Fruit fly (Drosophila melanogaster): Measurements from ENCODE around the gene drl.

The drl gene

dm6 chr2L:19235648-19236297, 45.6 kb downstream of the drl start:
- no peak for TF ChIP-seq bab1 (GFP tag; optimal IDR thresholded peaks at IDR 0.05)
- TF ChIP-seq CG12768 (GFP tag; optimal IDR thresholded peaks at IDR 0.05) = no peak
- no peak for TF ChIP-seq CG1620 (GFP tag; optimal IDR thresholded peaks at IDR 0.05)

dm6 chr2L:19238669-19239068, 48.5 kb downstream of the drl start:
- TF ChIP-seq toe (GFP tag; optimal IDR thresholded peaks at IDR 0.05) (no peak), CG14711 (tag; optimal IDR thresholded peaks at IDR 0.05) (no peak), CG33017 (tag; optimal IDR thresholded peaks at IDR 0.05) (no peak), Hr96 (GFP tag; optimal IDR thresholded peaks at IDR 0.05) (no peak), Crg-1 (GFP tag; optimal IDR thresholded peaks at IDR 0.05) (no peak), ovo (GFP tag; optimal IDR thresholded peaks at IDR 0.05) (no peak), cnc (optimal IDR thresholded peaks at IDR 0.05) (no peak), CG5204 (GFP tag; optimal IDR thresholded peaks at IDR 0.05) (no peak)

- TF ChIP-seq pad (GFP tag; optimal IDR thresholded peaks at IDR 0.05) = no peak
- no peak for TF ChIP-seq kay (GFP tag; ENCODE audit: borderline replicate concordance)
- TF ChIP-seq CG33017 (tag; optimal IDR thresholded peaks at IDR 0.05) = no peak
- no peak for TF ChIP-seq cic (GFP tag; optimal IDR thresholded peaks at IDR 0.05)
- no peak for TF ChIP-seq cnc (optimal IDR thresholded peaks at IDR 0.05)
- no peak for TF ChIP-seq tj (GFP tag; optimal IDR thresholded peaks at IDR 0.05)
- TF ChIP-seq CG7101 (tag; optimal IDR thresholded peaks at IDR 0.05) = no peak
These were observed 55.6 kb downstream of the drl start for dm6 chr2L:19245655-19246255.

- TF ChIP-seq pad (GFP tag; optimal IDR thresholded peaks at IDR 0.05) = no peak
- TF ChIP-seq CG5204 (GFP tag; optimal IDR thresholded peaks at IDR 0.05) = no peak
- no peak for TF ChIP-seq ovo (GFP tag; optimal IDR thresholded peaks at IDR 0.05)
- no peak for TF ChIP-seq cnc (optimal IDR thresholded peaks at IDR 0.05)
- no peak for TF ChIP-seq CG11617 (GFP tag; optimal IDR thresholded peaks at IDR 0.05)
- no peak for TF ChIP-seq Crg-1 (GFP tag; optimal IDR thresholded peaks at IDR 0.05)
- TF ChIP-seq CG7045 (GFP tag; optimal IDR thresholded peaks at IDR 0.05) = no peak
- no peak for TF ChIP-seq CG14711 (tag; optimal IDR thresholded peaks at IDR 0.05)
- TF ChIP-seq cic (GFP tag; optimal IDR thresholded peaks at IDR 0.05) = no peak
- TF ChIP-seq bab1 (GFP tag; optimal IDR thresholded peaks at IDR 0.05) = no peak
- no peak for TF ChIP-seq Hr96 (GFP tag; optimal IDR thresholded peaks at IDR 0.05)
- no peak for TF ChIP-seq toe (GFP tag; optimal IDR thresholded peaks at IDR 0.05)
- TF ChIP-seq Clk (GFP tag; optimal IDR thresholded peaks at IDR 0.05) = no peak
These were observed 57.1 kb downstream of the drl start for dm6 chr2L:19247245-19247644.

- TF ChIP-seq ovo (GFP tag; optimal IDR thresholded peaks at IDR 0.05) = no peak
These were observed 62.3 kb downstream of the drl start for dm6 chr2L:19252410-19252809.

- TF ChIP-seq Hr96 (GFP tag; optimal IDR thresholded peaks at IDR 0.05) (no peak), tj (GFP tag; optimal IDR thresholded peaks at IDR 0.05) (no peak), pad (GFP tag; optimal IDR thresholded peaks at IDR 0.05) (no peak), kay (GFP tag; ENCODE audit: borderline replicate concordance) (no peak)
These were observed 63.9 kb downstream of the drl start for dm6 chr2L:19254079-19254478.
